Worm (Caenorhabditis elegans): ENCODE data around the gene unc-24.

The unc-24 gene

DNA sequence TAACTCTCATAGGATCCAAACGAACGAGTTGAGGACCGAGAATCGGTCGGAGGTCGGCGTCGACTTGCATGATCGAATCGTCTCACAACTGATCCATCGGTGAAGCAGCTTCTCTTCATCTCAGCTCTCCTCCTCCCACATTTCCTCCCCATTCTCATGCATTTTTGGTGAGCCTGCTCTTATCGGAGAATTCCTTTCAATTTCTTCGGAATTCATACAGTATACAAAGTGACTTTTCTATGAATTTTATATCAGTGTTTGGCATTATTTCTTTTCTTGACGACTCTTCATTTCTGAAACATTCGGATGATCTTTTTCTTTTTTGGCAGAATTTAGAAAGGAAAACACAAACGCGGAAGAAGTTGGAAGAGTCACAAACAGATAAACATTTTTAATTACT, 7.4 kb downstream of the unc-24 start, which contains the start of gene mec-17:
mec-17 (minus strand) TSS at position 101 of the 400 bp plus-strand sequence.
- TF ChIP-seq skn-1 (tag; optimal IDR thresholded peaks at IDR 0.05) (no peak), unc-55 (GFP tag; optimal IDR thresholded peaks at IDR 0.05) (peak; percentile 45), nhr-10 (tag; optimal IDR thresholded peaks at IDR 0.05) (no peak)

DNA sequence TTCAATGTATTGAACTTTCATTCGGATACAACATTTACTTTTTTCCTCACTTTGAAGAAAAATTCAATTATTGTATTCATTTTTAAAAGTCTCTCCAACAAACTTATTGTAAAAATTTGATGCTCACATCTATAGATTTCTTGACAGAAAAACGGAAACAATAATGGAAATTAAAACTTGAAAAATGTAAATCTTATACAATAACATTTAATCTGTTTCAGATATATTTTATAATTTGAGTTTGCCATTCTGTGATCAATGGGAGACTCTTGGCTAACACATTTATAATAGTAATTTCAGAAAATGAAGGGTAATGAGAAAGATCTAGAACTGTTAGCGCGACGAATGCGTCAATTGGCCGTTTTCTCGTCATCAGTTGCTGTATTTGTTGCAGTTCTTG, 8.7 kb downstream of the unc-24 start, which contains the start of gene col-115:
col-115 (plus strand) TSS at position 301 of the 400 bp plus-strand sequence.
- no peak for TF ChIP-seq sem-4 (tag; optimal IDR thresholded peaks at IDR 0.05)
- no peak for TF ChIP-seq egl-27 (tag; optimal IDR thresholded peaks at IDR 0.05)
- TF ChIP-seq nhr-23 (tag; optimal IDR thresholded peaks at IDR 0.05), result no peak
- TF ChIP-seq mab-5 (tag; optimal IDR thresholded peaks at IDR 0.05), result no peak
- TF ChIP-seq unc-62 (GFP tag; optimal IDR thresholded peaks at IDR 0.05), result no peak
- TF ChIP-seq nhr-25 (tag; optimal IDR thresholded peaks at IDR 0.05), result no peak
- no peak for TF ChIP-seq mbf-1 (tag; optimal IDR thresholded peaks at IDR 0.05)
- TF ChIP-seq ama-1 (optimal IDR thresholded peaks at IDR 0.05), result no peak
- TF ChIP-seq zag-1 (tag; optimal IDR thresholded peaks at IDR 0.05), result no peak
- no peak for TF ChIP-seq sma-3 (GFP tag; optimal IDR thresholded peaks at IDR 0.05)
- no peak for TF ChIP-seq lin-11 (tag; optimal IDR thresholded peaks at IDR 0.05)
- no peak for TF ChIP-seq sma-9 (GFP tag; optimal IDR thresholded peaks at IDR 0.05)
- TF ChIP-seq sma-9 (tag; optimal IDR thresholded peaks at IDR 0.05), result no peak
- no peak for TF ChIP-seq ceh-82 (tag; optimal IDR thresholded peaks at IDR 0.05)
- TF ChIP-seq peb-1 (tag; optimal IDR thresholded peaks at IDR 0.05), result no peak
- TF ChIP-seq snpc-4 (tag; optimal IDR thresholded peaks at IDR 0.05), result no peak
- no peak for TF ChIP-seq elt-1 (tag; optimal IDR thresholded peaks at IDR 0.05)
- TF ChIP-seq skn-1 (tag; optimal IDR thresholded peaks at IDR 0.05), result no peak
- TF ChIP-seq C34F6.9 (tag; optimal IDR thresholded peaks at IDR 0.05), result no peak
- no peak for TF ChIP-seq lsy-2 (tag; optimal IDR thresholded peaks at IDR 0.05)

- no peak for TF ChIP-seq elt-1 (tag; optimal IDR thresholded peaks at IDR 0.05)
- no peak for TF ChIP-seq lin-39 (tag; optimal IDR thresholded peaks at IDR 0.05)
- TF ChIP-seq peb-1 (tag; optimal IDR thresholded peaks at IDR 0.05), result no peak
- TF ChIP-seq R02D3.7 (tag; optimal IDR thresholded peaks at IDR 0.05), result no peak
- no peak for TF ChIP-seq nhr-10 (tag; optimal IDR thresholded peaks at IDR 0.05)
- no peak for TF ChIP-seq nhr-11 (tag; optimal IDR thresholded peaks at IDR 0.05)
- TF ChIP-seq unc-62 (GFP tag; optimal IDR thresholded peaks at IDR 0.05), result no peak
- TF ChIP-seq ceh-82 (tag; optimal IDR thresholded peaks at IDR 0.05), result no peak
- no peak for TF ChIP-seq unc-55 (GFP tag; optimal IDR thresholded peaks at IDR 0.05)
- TF ChIP-seq sem-4 (tag; optimal IDR thresholded peaks at IDR 0.05), result no peak
- no peak for TF ChIP-seq nhr-21 (tag; optimal IDR thresholded peaks at IDR 0.05)
- no peak for TF ChIP-seq C34F6.9 (tag; optimal IDR thresholded peaks at IDR 0.05)
- TF ChIP-seq lin-13 (GFP tag; optimal IDR thresholded peaks at IDR 0.05), result no peak
- TF ChIP-seq fos-1 (tag; optimal IDR thresholded peaks at IDR 0.05), result no peak
- no peak for TF ChIP-seq skn-1 (tag; optimal IDR thresholded peaks at IDR 0.05)
Observed at ce11 chrIV:7994715-7995114, 15.0 kb downstream of the unc-24 start.

DNA sequence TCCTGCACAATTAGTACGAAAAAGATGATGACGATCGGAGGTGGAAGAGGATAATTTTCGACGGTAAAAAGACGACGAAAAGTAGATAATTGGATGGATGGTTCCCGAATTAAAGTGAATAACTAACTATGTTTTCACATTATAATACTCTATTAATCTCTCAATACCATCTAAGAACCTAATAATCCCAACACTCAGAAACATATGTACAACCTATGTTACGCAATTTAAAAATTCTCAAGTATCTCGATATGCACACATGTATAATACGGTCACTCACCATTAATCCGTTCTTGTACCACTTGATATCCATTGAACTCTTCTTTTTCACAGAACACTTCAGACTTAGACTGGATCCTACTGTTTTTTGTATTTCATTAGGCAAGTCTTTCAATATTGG, 21.1 kb downstream of the unc-24 start:
- TF ChIP-seq crh-2 (tag; optimal IDR thresholded peaks at IDR 0.05) (no peak), nhr-25 (tag; optimal IDR thresholded peaks at IDR 0.05) (peak; percentile 31)

DNA sequence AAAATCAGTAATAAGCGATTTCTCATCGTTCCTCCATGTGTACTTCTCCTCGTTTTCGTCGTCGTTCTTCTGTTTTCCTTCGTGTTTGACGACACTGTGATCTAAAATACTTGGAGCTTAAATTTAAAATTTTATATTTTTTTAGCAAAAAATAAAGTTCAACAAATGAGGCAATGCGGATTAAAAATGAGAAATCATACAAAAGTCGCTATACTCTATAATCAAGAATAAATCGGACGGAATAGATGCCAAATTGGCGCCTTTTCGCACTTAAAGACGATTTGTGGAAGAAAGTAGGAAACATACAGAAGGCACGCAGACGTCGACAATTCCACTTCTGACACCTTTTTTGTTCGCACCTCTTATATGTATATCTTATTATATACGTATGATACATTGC, 24.3 kb downstream of the unc-24 start, which contains the start of gene rig-4:
rig-4 (minus strand) TSS at position 101 of the 400 bp plus-strand sequence.
- TF ChIP-seq elt-1 (tag; optimal IDR thresholded peaks at IDR 0.05), result no peak
- no peak for TF ChIP-seq dmd-4 (tag; optimal IDR thresholded peaks at IDR 0.05)
- no peak for TF ChIP-seq mbf-1 (tag; optimal IDR thresholded peaks at IDR 0.05)
- TF ChIP-seq ztf-11 (tag; optimal IDR thresholded peaks at IDR 0.05), result no peak
- no peak for TF ChIP-seq sem-4 (tag; optimal IDR thresholded peaks at IDR 0.05)
- no peak for TF ChIP-seq mab-5 (tag; optimal IDR thresholded peaks at IDR 0.05)

- TF ChIP-seq elt-1 (tag; optimal IDR thresholded peaks at IDR 0.05), result no peak
- TF ChIP-seq fos-1 (tag; optimal IDR thresholded peaks at IDR 0.05), result peak; percentile 23
Observed at ce11 chrIV:8005376-8005775, 25.7 kb downstream of the unc-24 start.

DNA sequence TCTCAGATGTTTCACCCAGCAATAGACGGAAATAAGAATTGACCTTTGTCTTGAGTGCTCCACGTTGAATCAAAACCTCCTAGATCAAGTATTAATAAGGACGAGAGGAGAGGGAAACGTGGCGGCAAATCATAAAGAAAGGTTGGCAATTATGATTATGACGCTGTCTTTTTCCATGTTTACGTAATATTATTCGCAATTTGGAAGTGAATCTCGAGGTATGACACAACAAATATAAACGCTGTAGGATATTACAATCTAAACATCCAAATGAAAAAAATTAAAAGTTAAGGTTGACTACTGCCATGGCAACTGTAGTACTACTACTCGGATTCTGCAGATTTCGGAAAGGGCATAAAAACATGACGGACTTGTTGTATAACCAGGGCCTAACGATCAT, 26.5 kb downstream of the unc-24 start:
- no peak for TF ChIP-seq lsy-2 (tag; optimal IDR thresholded peaks at IDR 0.05)
- no peak for TF ChIP-seq nhr-77 (tag; optimal IDR thresholded peaks at IDR 0.05)
- TF ChIP-seq nhr-12 (tag; optimal IDR thresholded peaks at IDR 0.05), result no peak
- TF ChIP-seq nhr-10 (tag; optimal IDR thresholded peaks at IDR 0.05), result no peak
- TF ChIP-seq mdl-1 (tag; optimal IDR thresholded peaks at IDR 0.05), result no peak
- TF ChIP-seq alr-1 (tag; optimal IDR thresholded peaks at IDR 0.05), result no peak
- TF ChIP-seq lin-13 (GFP tag; optimal IDR thresholded peaks at IDR 0.05), result no peak
- TF ChIP-seq zag-1 (tag; optimal IDR thresholded peaks at IDR 0.05), result no peak
- TF ChIP-seq nhr-25 (tag; optimal IDR thresholded peaks at IDR 0.05), result no peak
- TF ChIP-seq snpc-4 (tag; optimal IDR thresholded peaks at IDR 0.05), result no peak
- no peak for TF ChIP-seq dmd-4 (tag; optimal IDR thresholded peaks at IDR 0.05)
- TF ChIP-seq unc-39 (tag; optimal IDR thresholded peaks at IDR 0.05), result no peak
- TF ChIP-seq nhr-11 (tag; optimal IDR thresholded peaks at IDR 0.05), result no peak

Data from whole organism, L2 larva.